Fruit fly (Drosophila melanogaster) whole organism, embryonic: ENCODE data around the gene CG32625.
A peak's percentile ranks its signal among the peaks of the same experiment; 100 is the strongest.

Experiments used
- CG10321 ChIP-seq: fragments of 200-800 bp; sonication (Bioruptor generic); IDR thresholded peaks from 2 replicates; pipeline ENCODE4 v1.3.6; 2022; ENCODE audit warnings: missing biosample characterization, missing genetic modification characterization
- CG10979 ChIP-seq: fragments of 200-800 bp; sonication (Bioruptor generic); optimal IDR thresholded peaks from 2 replicates; lab custom pipeline; 2018; ENCODE audit warnings: missing biosample characterization, mild to moderate bottlenecking, missing genetic modification characterization, moderate library complexity
- CG11247 ChIP-seq: fragments of 200-800 bp; sonication (Bioruptor generic); IDR thresholded peaks from 2 replicates; pipeline ENCODE4 v1.3.6; 2022; ENCODE audit warnings: missing biosample characterization, missing genetic modification characterization
- CG11456 ChIP-seq: fragments of 200-800 bp; sonication (Bioruptor generic); IDR thresholded peaks from 3 replicates; pipeline ENCODE4 v1.3.6; 2022; ENCODE audit warnings: missing biosample characterization, missing genetic modification characterization
- CG12104 ChIP-seq: fragments of 200-800 bp; sonication (Bioruptor generic); optimal IDR thresholded peaks from 3 replicates; lab custom pipeline; 2016; ENCODE audit warnings: missing biosample characterization, missing genetic modification characterization
- CG12942 ChIP-seq: fragments of 200-800 bp; sonication (Bioruptor generic); optimal IDR thresholded peaks from 3 replicates; lab custom pipeline; 2016; ENCODE audit warnings: missing biosample characterization, missing genetic modification characterization
- CG14710 ChIP-seq: fragments of 200-800 bp; sonication (Bioruptor generic); optimal IDR thresholded peaks from 3 replicates; lab custom pipeline; 2019; ENCODE audit warnings: missing biosample characterization, mild to moderate bottlenecking, missing genetic modification characterization, moderate library complexity
- CG15269 ChIP-seq: fragments of 200-800 bp; sonication (Bioruptor generic); optimal IDR thresholded peaks from 2 replicates; lab custom pipeline; 2018; ENCODE audit warnings: missing biosample characterization, mild to moderate bottlenecking, missing genetic modification characterization, moderate library complexity
- CG17361 ChIP-seq: fragments of 200-800 bp; sonication (Bioruptor generic); IDR thresholded peaks from 3 replicates; pipeline ENCODE4 v1.3.6; 2022; ENCODE audit warnings: missing biosample characterization, missing genetic modification characterization
- CG31365 ChIP-seq: fragments of 200-800 bp; sonication (Bioruptor generic); optimal IDR thresholded peaks from 2 replicates; lab custom pipeline; 2018; ENCODE audit warnings: missing biosample characterization, mild to moderate bottlenecking, missing genetic modification characterization
- CG32532 ChIP-seq: fragments of 200-800 bp; sonication (Bioruptor generic); IDR thresholded peaks from 2 replicates; pipeline ENCODE4 v1.3.6; 2022; ENCODE audit warnings: missing biosample characterization, missing genetic modification characterization
- CG32767 ChIP-seq: fragments of 200-800 bp; sonication (Bioruptor generic); IDR thresholded peaks from 2 replicates; pipeline ENCODE4 v1.3.6; 2022; ENCODE audit warnings: missing biosample characterization, missing genetic modification characterization
- CG32772 ChIP-seq: fragments of 200-800 bp; sonication (Bioruptor generic); IDR thresholded peaks from 2 replicates; pipeline ENCODE4 v1.3.6; 2022; ENCODE audit warnings: missing biosample characterization, missing genetic modification characterization
- CG4404 ChIP-seq: fragments of 200-800 bp; sonication (Bioruptor generic); IDR thresholded peaks from 2 replicates; pipeline ENCODE4 v1.3.6; 2022; ENCODE audit warnings: missing biosample characterization, missing genetic modification characterization
- CG4730 ChIP-seq: fragments of 200-800 bp; sonication (Bioruptor generic); IDR thresholded peaks from 2 replicates; pipeline ENCODE4 v1.3.6; 2022; ENCODE audit warnings: missing biosample characterization, missing genetic modification characterization
- CG6175 ChIP-seq: fragments of 200-800 bp; sonication (Bioruptor generic); IDR thresholded peaks from 3 replicates; pipeline ENCODE4 v1.3.6; 2022; ENCODE audit warnings: missing biosample characterization, missing genetic modification characterization
- CG6813 ChIP-seq: fragments of 200-800 bp; sonication (Bioruptor generic); optimal IDR thresholded peaks from 2 replicates; lab custom pipeline; 2017; ENCODE audit warnings: missing biosample characterization, missing genetic modification characterization, mild to moderate bottlenecking, moderate library complexity, missing genetic modification reagents
- CG6854 ChIP-seq: fragments of 200-800 bp; sonication (Bioruptor generic); optimal IDR thresholded peaks from 3 replicates; lab custom pipeline; 2017; ENCODE audit warnings: missing biosample characterization, mild to moderate bottlenecking, missing genetic modification characterization
- CG7745 ChIP-seq: fragments of 200-800 bp; sonication (Bioruptor generic); optimal IDR thresholded peaks from 2 replicates; lab custom pipeline; 2018; ENCODE audit warnings: missing biosample characterization, mild to moderate bottlenecking, missing genetic modification characterization, moderate library complexity
- CG8478 ChIP-seq: fragments of >200 bp; optimal IDR thresholded peaks from 2 replicates; lab custom pipeline; 2018
- Dad ChIP-seq: fragments of 200-800 bp; sonication (Bioruptor generic); optimal IDR thresholded peaks from 3 replicates; lab custom pipeline; 2016; ENCODE audit warnings: missing biosample characterization, missing genetic modification characterization
- ERR ChIP-seq: fragments of 200-800 bp; sonication (Bioruptor generic); optimal IDR thresholded peaks from 2 replicates; lab custom pipeline; 2016; ENCODE audit warnings: missing biosample characterization, missing genetic modification characterization
- Ets65A ChIP-seq: fragments of 200-800 bp; sonication (Bioruptor generic); peaks from one replicate; lab custom pipeline; 2016; ENCODE audit warnings: missing biosample characterization, missing genetic modification characterization
- Fer1 ChIP-seq: fragments of 200-800 bp; sonication (Bioruptor generic); optimal IDR thresholded peaks from 2 replicates; lab custom pipeline; 2017; ENCODE audit warnings: missing biosample characterization, mild to moderate bottlenecking, missing genetic modification characterization
- Gsc ChIP-seq: fragments of 200-800 bp; sonication (Bioruptor generic); IDR thresholded peaks from 2 replicates; pipeline ENCODE4 v1.3.6; 2022; ENCODE audit warnings: missing biosample characterization, missing genetic modification characterization
- Jarid2 ChIP-seq: fragments of 200-800 bp; sonication (Bioruptor generic); optimal IDR thresholded peaks from 3 replicates; lab custom pipeline; 2017; ENCODE audit warnings: mild to moderate bottlenecking, missing biosample characterization, missing genetic modification reagents, missing genetic modification characterization
- Mad ChIP-seq: fragments of 200-800 bp; sonication (Bioruptor generic); optimal IDR thresholded peaks from 2 replicates; lab custom pipeline; 2016; ENCODE audit warnings: missing biosample characterization, missing genetic modification characterization
- Med ChIP-seq: fragments of 200-800 bp; sonication (Bioruptor generic); peaks from one replicate; lab custom pipeline; 2016; ENCODE audit warnings: missing biosample characterization, missing genetic modification characterization, mild to moderate bottlenecking, inconsistent platforms, moderate library complexity
- Oli ChIP-seq: fragments of 200-800 bp; sonication (Bioruptor generic); optimal IDR thresholded peaks from 2 replicates; lab custom pipeline; 2018; ENCODE audit warnings: missing biosample characterization, mild to moderate bottlenecking, missing genetic modification characterization, moderate library complexity
- Ravus ChIP-seq: fragments of 200-800 bp; sonication (Bioruptor generic); IDR thresholded peaks from 2 replicates; pipeline ENCODE4 v1.3.6; 2022; ENCODE audit warnings: missing biosample characterization, missing genetic modification characterization
- Trl ChIP-seq, 3 experiments: fragments of >200 bp in 2 of 3; fragments of 200-800 bp in 1 of 3; sonication (Bioruptor generic) in 1 of 3; optimal IDR thresholded peaks; 2 replicates in 1 of 3; 3 replicates in 2 of 3; lab custom pipeline; 2016 to 2017; ENCODE audit warnings: missing biosample characterization in 1 of 3, missing genetic modification characterization in 1 of 3
- Xbp1 ChIP-seq: fragments of 200-800 bp; sonication (Bioruptor generic); optimal IDR thresholded peaks from 3 replicates; lab custom pipeline; 2016; ENCODE audit warnings: missing biosample characterization, mild to moderate bottlenecking, missing genetic modification characterization
- amos ChIP-seq: fragments of 200-800 bp; sonication (Bioruptor generic); IDR thresholded peaks from 2 replicates; pipeline ENCODE4 v1.3.6; 2022; ENCODE audit warnings: missing biosample characterization, missing genetic modification characterization; ENCODE audit not compliant: partially characterized antibody
- ase ChIP-seq: fragments of 200-800 bp; sonication (Bioruptor generic); IDR thresholded peaks from 3 replicates; pipeline ENCODE4 v1.3.6; 2022; ENCODE audit warnings: missing biosample characterization, missing genetic modification characterization
- br ChIP-seq: fragments of >200 bp; optimal IDR thresholded peaks from 2 replicates; lab custom pipeline; 2017
- corto ChIP-seq: fragments of 200-800 bp; sonication (Bioruptor generic); optimal IDR thresholded peaks from 2 replicates; lab custom pipeline; 2016; ENCODE audit warnings: missing biosample characterization, mild to moderate bottlenecking, missing genetic modification characterization, moderate library complexity
- crp ChIP-seq, 2 experiments: fragments of 200-800 bp; sonication (Bioruptor generic); optimal IDR thresholded peaks; 2 replicates in 1 of 2; 3 replicates in 1 of 2; lab custom pipeline; 2017; ENCODE audit warnings: missing biosample characterization in 2 of 2, missing genetic modification characterization in 2 of 2, mild to moderate bottlenecking in 1 of 2, moderate library complexity in 1 of 2
- fd96Cb ChIP-seq: fragments of 200-800 bp; sonication (Bioruptor generic); optimal IDR thresholded peaks from 2 replicates; lab custom pipeline; 2018; ENCODE audit warnings: missing biosample characterization, mild to moderate bottlenecking, missing genetic modification characterization, moderate library complexity
- gem ChIP-seq: fragments of 200-800 bp; sonication (Bioruptor generic); optimal IDR thresholded peaks from 2 replicates; lab custom pipeline; 2019; ENCODE audit warnings: missing biosample characterization, mild to moderate bottlenecking, missing genetic modification characterization, moderate library complexity
- ham ChIP-seq: fragments of 200-800 bp; sonication (Bioruptor generic); IDR thresholded peaks from 2 replicates; pipeline ENCODE4 v1.3.6; 2022; ENCODE audit warnings: missing biosample characterization, missing genetic modification characterization
- hbn ChIP-seq: fragments of 200-800 bp; sonication (Bioruptor generic); IDR thresholded peaks from 2 replicates; pipeline ENCODE4 v1.3.6; 2022; ENCODE audit warnings: missing biosample characterization, missing genetic modification characterization; ENCODE audit not compliant: partially characterized antibody
- onecut ChIP-seq: fragments of 200-800 bp; sonication (Bioruptor generic); IDR thresholded peaks from 2 replicates; pipeline ENCODE4 v1.3.6; 2022; ENCODE audit warnings: missing biosample characterization, missing genetic modification characterization
- scrt ChIP-seq: fragments of 200-800 bp; sonication (Bioruptor generic); optimal IDR thresholded peaks from 2 replicates; lab custom pipeline; 2018; ENCODE audit warnings: missing biosample characterization, mild to moderate bottlenecking, missing genetic modification characterization, moderate library complexity
- sens ChIP-seq: fragments of 200-800 bp; sonication (Bioruptor generic); peaks from one replicate; lab custom pipeline; 2016; ENCODE audit warnings: missing biosample characterization, missing genetic modification characterization
- sna ChIP-seq: fragments of 200-800 bp; sonication (Bioruptor generic); IDR thresholded peaks from 2 replicates; pipeline ENCODE4 v1.3.6; 2022; ENCODE audit warnings: missing biosample characterization, missing genetic modification characterization; ENCODE audit not compliant: partially characterized antibody
- so ChIP-seq: fragments of 200-800 bp; sonication (Bioruptor generic); IDR thresholded peaks from 3 replicates; pipeline ENCODE4 v1.3.6; 2022; ENCODE audit warnings: missing biosample characterization, missing genetic modification characterization
- sr ChIP-seq: fragments of 200-800 bp; sonication (Bioruptor generic); IDR thresholded peaks from 3 replicates; pipeline ENCODE4 v1.3.6; 2022; ENCODE audit warnings: missing biosample characterization, missing genetic modification characterization
- stwl ChIP-seq: fragments of 200-800 bp; sonication (Bioruptor generic); optimal IDR thresholded peaks from 3 replicates; lab custom pipeline; 2018; ENCODE audit warnings: missing biosample characterization, mild to moderate bottlenecking, missing genetic modification characterization, moderate library complexity
- tgo ChIP-seq: fragments of 200-800 bp; sonication (Bioruptor generic); IDR thresholded peaks from 3 replicates; pipeline ENCODE4 v1.3.6; 2022; ENCODE audit warnings: missing biosample characterization, missing genetic modification characterization
- vnd ChIP-seq: fragments of 200-800 bp; sonication (Bioruptor generic); IDR thresholded peaks from 3 replicates; pipeline ENCODE4 v1.3.6; 2022; ENCODE audit warnings: missing biosample characterization, missing genetic modification characterization; ENCODE audit not compliant: partially characterized antibody

Gene CG32625

DNA sequence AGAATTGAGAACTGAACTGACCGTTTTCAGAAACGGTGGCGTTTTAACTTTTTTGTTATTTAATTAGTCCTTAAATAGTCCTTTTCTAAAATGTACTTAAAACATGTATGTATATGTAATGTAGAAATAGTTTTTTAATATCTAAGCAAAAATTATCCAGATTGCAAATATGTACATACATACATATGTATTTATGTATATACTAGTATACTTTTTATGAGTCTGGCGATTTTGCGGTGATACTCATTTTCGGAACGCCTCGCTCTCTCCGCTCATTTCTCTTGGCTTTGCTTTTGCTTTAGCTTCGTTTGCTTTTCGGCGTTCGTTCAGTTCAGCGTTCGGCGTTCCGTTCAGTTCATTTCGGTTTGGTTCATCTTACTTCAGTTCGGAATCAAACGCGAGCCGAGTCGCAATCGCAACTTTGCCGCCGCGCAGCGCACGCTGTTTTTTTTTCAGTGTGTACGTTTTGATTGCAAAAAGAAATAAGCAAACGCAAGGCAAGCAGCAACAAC is 5.8 kb upstream of the CG32625 start, which contains the start of gene rdgB (continued):
- TF ChIP-seq Oli (tag; lab: Kevin White, UChicago) (peak; percentile 85), vnd (GFP tag; lab: Robert Waterston, UW) (no peak), CG8478 (lab: Kevin White, UChicago) (no peak), hbn (no peak), CG6813 (GFP tag; lab: Kevin White, UChicago) (peak; percentile 50), scrt (GFP tag; lab: Kevin White, UChicago) (peak; percentile 58), tgo (GFP tag; lab: Robert Waterston, UW) (peak; percentile 71), Jarid2 (GFP tag; lab: Kevin White, UChicago) (peak; percentile 89), Ets65A (GFP tag; lab: Kevin White, UChicago) (peak; percentile 89), CG6854 (no peak), fd96Cb (peak; percentile 82), gem (peak; percentile 89), CG17361 (peak; percentile 94), onecut (GFP tag; lab: Robert Waterston, UW) (peak; percentile 55), ase (GFP tag; lab: Robert Waterston, UW) (0 out of 3 replicates have a peak, but pooled peaks have one; percentile 40), CG31365 (no peak), crp (GFP tag; optimal IDR thresholded peaks at IDR 0.05; lab: Kevin White, UChicago) (peak in 1 of 2 experiments; percentile 37), Gsc (GFP tag; lab: Robert Waterston, UW) (0 out of 2 replicates have a peak, but pooled peaks have one; percentile 29), CG15269 (tag; lab: Kevin White, UChicago) (peak; percentile 84), Xbp1 (GFP tag; lab: Kevin White, UChicago) (peak; percentile 81), CG11456 (GFP tag; lab: Robert Waterston, UW) (peak; percentile 80), CG32532 (GFP tag; lab: Robert Waterston, UW) (peak; percentile 73), br (no peak), Med (GFP tag; lab: Kevin White, UChicago) (peak; percentile 74), so (GFP tag; lab: Robert Waterston, UW) (peak; percentile 62; the same call in 2 of the 3 replicates), CG32767 (GFP tag; lab: Robert Waterston, UW) (0 out of 2 replicates have a peak, but pooled peaks have one; percentile 60), Mad (GFP tag; lab: Kevin White, UChicago) (peak; percentile 62), CG11247 (GFP tag; lab: Robert Waterston, UW) (peak; percentile 77), sna (GFP tag; lab: Robert Waterston, UW) (no peak), Trl (optimal IDR thresholded peaks at IDR 0.05; lab: Kevin White, UChicago) (peak; percentile 39 to 73), Trl (GFP tag; optimal IDR thresholded peaks at IDR 0.05; lab: Kevin White, UChicago) (no peak), Fer1 (peak; percentile 78), CG4730 (GFP tag; lab: Robert Waterston, UW) (0 out of 2 replicates have a peak, but pooled peaks have one; percentile 8), Dad (GFP tag; lab: Kevin White, UChicago) (no peak), CG10321 (GFP tag; lab: Robert Waterston, UW) (no peak), sr (GFP tag; lab: Robert Waterston, UW) (no peak), corto (GFP tag; lab: Kevin White, UChicago) (no peak), CG7745 (tag; lab: Kevin White, UChicago) (no peak), ham (no peak), stwl (tag; lab: Kevin White, UChicago) (no peak), sens (GFP tag; lab: Kevin White, UChicago) (peak; percentile 65), Ravus (GFP tag; lab: Robert Waterston, UW) (peak; percentile 13; the same call in 1 of the 2 replicates), CG12942 (GFP tag; lab: Kevin White, UChicago) (peak; percentile 66), CG12104 (GFP tag; lab: Kevin White, UChicago) (peak; percentile 69), ERR (GFP tag; lab: Kevin White, UChicago) (no peak), CG6175 (GFP tag; lab: Robert Waterston, UW) (no peak), CG32772 (GFP tag; lab: Robert Waterston, UW) (peak; percentile 39), CG14710 (tag; lab: Kevin White, UChicago) (peak; percentile 70), amos (GFP tag; lab: Robert Waterston, UW) (peak; percentile 22; the same call in 1 of the 2 replicates), CG4404 (GFP tag; lab: Robert Waterston, UW) (peak; percentile 43), CG10979 (tag; lab: Kevin White, UChicago) (peak; percentile 81)
